Worm (Caenorhabditis elegans) whole organism, young adult: ENCODE results near the gene F45G2.9.

ENCODE experiments used
- B0261.1 ChIP-seq: sonication (generic microtip); optimal IDR thresholded peaks from 2 replicates; lab custom pipeline; 2016; ENCODE audit warnings: mild to moderate bottlenecking, missing genetic modification characterization, moderate library complexity, missing compliant biosample characterization
- C17E4.6 ChIP-seq: fragments of 200-800 bp; sonication (Bioruptor generic); IDR thresholded peaks from 2 replicates; pipeline ENCODE4 v1.3.6; 2022; ENCODE audit warnings: missing genetic modification reagents, missing genetic modification characterization, missing compliant biosample characterization
- F22D6.2 ChIP-seq: sonication (generic microtip); optimal IDR thresholded peaks from 2 replicates; lab custom pipeline; 2016; ENCODE audit warnings: mild to moderate bottlenecking, missing genetic modification characterization, missing compliant biosample characterization
- F23B12.7 ChIP-seq: sonication (generic microtip); optimal IDR thresholded peaks from 2 replicates; lab custom pipeline; 2017; ENCODE audit warnings: missing genetic modification characterization, mild to moderate bottlenecking, missing compliant biosample characterization, antibody characterized with exemption, moderate library complexity; ENCODE audit not compliant: insufficient read depth
- F33H1.4 ChIP-seq: fragments of 200-800 bp; sonication (Bioruptor generic); IDR thresholded peaks from 2 replicates; pipeline ENCODE4 v1.3.6; 2022; ENCODE audit warnings: missing genetic modification reagents, missing genetic modification characterization, missing compliant biosample characterization
- F57A8.1 ChIP-seq: fragments of 200-800 bp; sonication (Bioruptor generic); optimal IDR thresholded peaks from 2 replicates; lab custom pipeline; 2018; ENCODE audit warnings: mild to moderate bottlenecking, missing genetic modification characterization, moderate library complexity, missing compliant biosample characterization
- K12H6.12 ChIP-seq: fragments of 200-800 bp; sonication (Bioruptor generic); optimal IDR thresholded peaks from 2 replicates; lab custom pipeline; 2018; ENCODE audit warnings: mild to moderate bottlenecking, missing genetic modification characterization, missing compliant biosample characterization
- T07F8.4 ChIP-seq: sonication (generic microtip); optimal IDR thresholded peaks from 2 replicates; lab custom pipeline; 2016; ENCODE audit warnings: mild to moderate bottlenecking, missing genetic modification characterization, moderate library complexity, missing compliant biosample characterization
- Y56A3A.18 ChIP-seq: fragments of 200-800 bp; sonication (Bioruptor generic); IDR thresholded peaks from 2 replicates; pipeline ENCODE4 v1.3.6; 2022; ENCODE audit warnings: missing genetic modification reagents, missing genetic modification characterization, missing compliant biosample characterization
- Y79H2A.3 ChIP-seq: fragments of 200-800 bp; sonication (Bioruptor generic); conservative IDR thresholded peaks from 2 replicates; pipeline ENCODE4 v1.3.6; 2022; ENCODE audit warnings: missing genetic modification reagents, missing genetic modification characterization, missing compliant biosample characterization
- Y95B8A.8 ChIP-seq: fragments of 200-800 bp; sonication (Bioruptor generic); IDR thresholded peaks from 2 replicates; pipeline ENCODE4 v1.3.6; 2022; ENCODE audit warnings: missing genetic modification reagents, missing genetic modification characterization, missing compliant biosample characterization
- akir-1 ChIP-seq: fragments of 200-800 bp; sonication (Bioruptor generic); optimal IDR thresholded peaks from 2 replicates; lab custom pipeline; 2018; ENCODE audit warnings: mild to moderate bottlenecking, missing genetic modification characterization, moderate library complexity, missing compliant biosample characterization
- bed-1 ChIP-seq: fragments of 200-800 bp; sonication (Bioruptor generic); IDR thresholded peaks from 2 replicates; pipeline ENCODE4 v1.3.6; 2022; ENCODE audit warnings: missing genetic modification reagents, missing genetic modification characterization, missing compliant biosample characterization
- bed-2 ChIP-seq: fragments of 200-800 bp; sonication (Bioruptor generic); IDR thresholded peaks from 2 replicates; pipeline ENCODE4 v1.3.6; 2022; ENCODE audit warnings: missing genetic modification reagents, missing genetic modification characterization, missing compliant biosample characterization
- ceh-27 ChIP-seq: fragments of 200-800 bp; sonication (Bioruptor generic); optimal IDR thresholded peaks from 2 replicates; lab custom pipeline; 2018; ENCODE audit warnings: mild to moderate bottlenecking, missing genetic modification characterization, moderate library complexity, missing compliant biosample characterization
- ceh-40 ChIP-seq: fragments of 200-800 bp; sonication (Bioruptor generic); IDR thresholded peaks from 2 replicates; pipeline ENCODE4 v1.3.6; 2022; ENCODE audit warnings: missing genetic modification characterization, missing compliant biosample characterization
- ceh-79 ChIP-seq: sonication (generic microtip); optimal IDR thresholded peaks from 2 replicates; lab custom pipeline; 2017; ENCODE audit warnings: mild to moderate bottlenecking, missing genetic modification characterization, missing compliant biosample characterization
- die-1 ChIP-seq: sonication (generic microtip); optimal IDR thresholded peaks from 2 replicates; lab custom pipeline; 2016; ENCODE audit warnings: missing genotype, mild to moderate bottlenecking, missing genetic modification characterization, missing compliant biosample characterization
- dpff-1 ChIP-seq: sonication (generic microtip); optimal IDR thresholded peaks from 2 replicates; lab custom pipeline; 2017; ENCODE audit warnings: mild to moderate bottlenecking, missing genetic modification characterization, missing compliant biosample characterization
- dpl-1 ChIP-seq: fragments of 150-350 bp; optimal IDR thresholded peaks from 2 replicates; lab custom pipeline; 2014; ENCODE audit warnings: missing biosample characterization, missing genetic modification reagents, missing genetic modification characterization
- ekl-4 ChIP-seq: fragments of 200-800 bp; sonication (Bioruptor generic); IDR thresholded peaks from 2 replicates; pipeline ENCODE4 v1.3.6; 2022; ENCODE audit warnings: missing genetic modification reagents, missing genetic modification characterization, missing compliant biosample characterization
- fkh-3 ChIP-seq: sonication (generic microtip); optimal IDR thresholded peaks from 2 replicates; lab custom pipeline; 2016; ENCODE audit warnings: mild to moderate bottlenecking, missing genetic modification characterization, missing compliant biosample characterization
- gei-17 ChIP-seq: fragments of 200-800 bp; sonication (Bioruptor generic); optimal IDR thresholded peaks from 2 replicates; lab custom pipeline; 2018; ENCODE audit warnings: mild to moderate bottlenecking, missing genetic modification characterization, missing compliant biosample characterization
- him-1 ChIP-seq: sonication (generic microtip); optimal IDR thresholded peaks from 2 replicates; lab custom pipeline; 2016; ENCODE audit warnings: missing genotype, missing genetic modification reagents, missing genetic modification characterization, missing compliant biosample characterization
- hlh-26 ChIP-seq: fragments of 200-800 bp; sonication (Bioruptor generic); conservative IDR thresholded peaks from 2 replicates; pipeline ENCODE4 v1.3.6; 2022; ENCODE audit warnings: missing genetic modification reagents, missing genetic modification characterization, missing compliant biosample characterization
- hsf-1 ChIP-seq: fragments of 200-800 bp; sonication (Bioruptor generic); IDR thresholded peaks from 2 replicates; pipeline ENCODE4 v1.3.6; 2022; ENCODE audit warnings: missing genetic modification reagents, missing genetic modification characterization, missing compliant biosample characterization
- lag-1 ChIP-seq: fragments of 200-800 bp; sonication (Bioruptor generic); IDR thresholded peaks from 2 replicates; pipeline ENCODE4 v1.3.6; 2022; ENCODE audit warnings: missing genetic modification reagents, missing genetic modification characterization, missing compliant biosample characterization
- let-526 ChIP-seq: fragments of 200-800 bp; sonication (Bioruptor generic); IDR thresholded peaks from 2 replicates; pipeline ENCODE4 v1.3.6; 2022; ENCODE audit warnings: missing genetic modification reagents, missing genetic modification characterization, missing compliant biosample characterization
- lin-35 ChIP-seq, 3 experiments: fragments of 150-350 bp in 2 of 3; sonication (generic microtip) in 1 of 3; optimal IDR thresholded peaks; 2 replicates each; lab custom pipeline; 2014 to 2018; ENCODE audit warnings: missing biosample characterization in 3 of 3, missing genetic modification characterization in 3 of 3, missing genetic modification reagents in 3 of 3
- lin-54 ChIP-seq: fragments of 200-800 bp; sonication (Bioruptor generic); optimal IDR thresholded peaks from 2 replicates; lab custom pipeline; 2018; ENCODE audit warnings: mild to moderate bottlenecking, missing genetic modification characterization, missing compliant biosample characterization
- lsy-27 ChIP-seq: sonication (generic microtip); optimal IDR thresholded peaks from 2 replicates; lab custom pipeline; 2017; ENCODE audit warnings: missing genetic modification characterization, mild to moderate bottlenecking, missing compliant biosample characterization, antibody characterized with exemption, missing genotype, borderline replicate concordance; ENCODE audit not compliant: insufficient read depth
- madf-6 ChIP-seq: fragments of 200-800 bp; sonication (Bioruptor generic); IDR thresholded peaks from 2 replicates; pipeline ENCODE4 v1.3.6; 2022; ENCODE audit warnings: missing genetic modification reagents, missing genetic modification characterization, missing compliant biosample characterization
- madf-8 ChIP-seq: fragments of 200-800 bp; sonication (Bioruptor generic); conservative IDR thresholded peaks from 2 replicates; pipeline ENCODE4 v1.3.6; 2022; ENCODE audit warnings: missing genetic modification reagents, missing genetic modification characterization, missing compliant biosample characterization
- mel-28 ChIP-seq: sonication (generic microtip); optimal IDR thresholded peaks from 2 replicates; lab custom pipeline; 2016; ENCODE audit warnings: borderline replicate concordance, mild to moderate bottlenecking, missing genetic modification characterization, missing compliant biosample characterization
- nfya-1 ChIP-seq: sonication (generic microtip); optimal IDR thresholded peaks from 2 replicates; lab custom pipeline; 2017; ENCODE audit warnings: antibody characterized with exemption, missing compliant biosample characterization, missing genetic modification characterization, borderline replicate concordance; ENCODE audit not compliant: insufficient read depth
- nfya-2 ChIP-seq: fragments of 200-800 bp; sonication (Bioruptor generic); IDR thresholded peaks from 2 replicates; pipeline ENCODE4 v1.3.6; 2022; ENCODE audit warnings: missing genetic modification reagents, missing genetic modification characterization, missing compliant biosample characterization
- nhr-120 ChIP-seq: fragments of 200-800 bp; sonication (Bioruptor generic); IDR thresholded peaks from 2 replicates; pipeline ENCODE4 v1.3.6; 2022; ENCODE audit warnings: missing genetic modification characterization, missing compliant biosample characterization
- nhr-90 ChIP-seq: sonication (generic microtip); optimal IDR thresholded peaks from 2 replicates; lab custom pipeline; 2016; ENCODE audit warnings: missing genotype, mild to moderate bottlenecking, missing genetic modification characterization, missing compliant biosample characterization
- rcor-1 ChIP-seq: fragments of 200-800 bp; sonication (Bioruptor generic); IDR thresholded peaks from 2 replicates; pipeline ENCODE4 v1.3.6; 2022; ENCODE audit warnings: missing genetic modification reagents, missing genetic modification characterization, missing compliant biosample characterization
- repo-1 ChIP-seq: sonication (generic microtip); optimal IDR thresholded peaks from 2 replicates; lab custom pipeline; 2017; ENCODE audit warnings: mild to moderate bottlenecking, missing genetic modification characterization, missing compliant biosample characterization
- sptf-2 ChIP-seq: fragments of 200-800 bp; sonication (Bioruptor generic); optimal IDR thresholded peaks from 2 replicates; lab custom pipeline; 2018; ENCODE audit warnings: mild to moderate bottlenecking, missing genetic modification characterization, missing compliant biosample characterization
- zim-3 ChIP-seq: sonication (generic microtip); optimal IDR thresholded peaks from 2 replicates; lab custom pipeline; 2017; ENCODE audit warnings: mild to moderate bottlenecking, missing genetic modification characterization, moderate library complexity, missing compliant biosample characterization
- ztf-18 ChIP-seq: sonication (generic microtip); optimal IDR thresholded peaks from 2 replicates; lab custom pipeline; 2016; ENCODE audit warnings: missing genotype, mild to moderate bottlenecking, missing genetic modification characterization, missing compliant biosample characterization
- ztf-25 ChIP-seq: fragments of 200-800 bp; sonication (Bioruptor generic); IDR thresholded peaks from 2 replicates; pipeline ENCODE4 v1.3.6; 2022; ENCODE audit warnings: missing genetic modification reagents, missing genetic modification characterization, missing compliant biosample characterization
- ztf-3 ChIP-seq: fragments of 200-800 bp; sonication (Bioruptor generic); optimal IDR thresholded peaks from 2 replicates; lab custom pipeline; 2018; ENCODE audit warnings: mild to moderate bottlenecking, missing genetic modification characterization, missing compliant biosample characterization
- ztf-6 ChIP-seq: fragments of 200-800 bp; sonication (Bioruptor generic); IDR thresholded peaks from 2 replicates; pipeline ENCODE4 v1.3.6; 2022; ENCODE audit warnings: missing genetic modification reagents, missing genetic modification characterization, missing compliant biosample characterization

Gene F45G2.9

DNA sequence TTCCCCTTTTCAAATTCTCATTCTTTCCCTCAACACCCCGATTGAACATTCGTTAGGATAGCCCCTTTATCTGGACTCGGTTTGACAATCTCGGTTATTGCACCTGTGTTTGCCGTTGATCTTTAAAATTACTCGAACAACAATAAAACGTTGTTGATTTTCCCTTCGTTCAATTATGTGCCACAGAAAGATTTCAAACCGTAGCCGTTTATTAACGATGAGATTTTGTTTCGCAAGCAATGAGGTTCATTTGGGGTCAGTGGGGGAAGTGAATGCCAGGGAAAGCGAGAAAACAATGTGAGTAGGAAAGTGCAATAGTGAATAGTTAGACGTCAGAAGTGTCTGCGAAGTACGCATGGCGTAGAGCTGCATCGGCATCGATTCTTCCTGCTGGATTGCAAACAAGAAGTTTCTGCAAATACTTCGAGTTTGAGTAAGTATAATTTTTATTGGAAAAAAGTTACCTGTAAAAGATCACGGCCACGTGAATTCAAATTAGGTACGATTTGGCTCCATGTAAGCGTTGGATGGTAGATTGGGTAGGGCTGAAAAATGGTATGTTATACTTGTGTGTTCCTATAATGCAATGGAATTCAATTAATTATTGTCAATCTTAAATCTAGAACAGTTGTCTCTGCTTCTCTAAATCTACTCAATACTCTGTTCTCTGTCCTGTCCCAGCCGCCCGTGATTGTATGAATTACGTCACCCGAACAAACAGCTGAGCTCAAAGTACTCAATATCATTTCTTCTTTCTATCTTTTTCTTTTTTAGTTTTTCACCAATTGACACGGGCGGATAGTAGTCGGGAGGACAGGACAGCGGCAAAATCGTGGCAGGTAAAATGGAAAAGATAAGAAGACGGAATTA is 28.0 kb upstream of the F45G2.9 start, which contains the start of gene kel-3 (continued):
- TF ChIP-seq madf-8 (GFP tag; lab: Robert Waterston, UW) (peak; percentile 20; the same call in 1 of the 2 replicates), ceh-79 (peak; percentile 96), ztf-3 (GFP tag; lab: Kevin White, UChicago) (peak; percentile 91), lin-35 (GFP tag; optimal IDR thresholded peaks at IDR 0.05; lab: Kevin White, UChicago) (peak in 2 of 3 experiments; percentile 62 to 89), Y79H2A.3 (GFP tag; lab: Robert Waterston, UW) (peak; percentile 95), dpl-1 (no peak), die-1 (peak; percentile 78), F33H1.4 (GFP tag; lab: Robert Waterston, UW) (peak; percentile 67), akir-1 (GFP tag; lab: Kevin White, UChicago) (no peak), ekl-4 (peak; percentile 97), T07F8.4 (peak; percentile 75), bed-2 (GFP tag; lab: Robert Waterston, UW) (no peak), gei-17 (GFP tag; lab: Kevin White, UChicago) (peak; percentile 10), Y95B8A.8 (GFP tag; lab: Robert Waterston, UW) (peak; percentile 90), F57A8.1 (peak; percentile 39), F23B12.7 (tag; lab: Kevin White, UChicago) (peak; percentile 73), let-526 (GFP tag; lab: Robert Waterston, UW) (peak; percentile 82), nhr-120 (no peak), lsy-27 (tag; lab: Kevin White, UChicago) (no peak), hsf-1 (peak; percentile 89), F22D6.2 (peak; percentile 27), zim-3 (peak; percentile 93), Y56A3A.18 (peak; percentile 94), B0261.1 (tag; lab: Kevin White, UChicago) (peak; percentile 38), rcor-1 (GFP tag; lab: Robert Waterston, UW) (peak; percentile 74), him-1 (peak; percentile 54), sptf-2 (GFP tag; lab: Kevin White, UChicago) (no peak), ceh-27 (peak; percentile 27), repo-1 (tag; lab: Kevin White, UChicago) (peak; percentile 98), ztf-6 (no peak; the same call in 1 of the 2 replicates), dpff-1 (tag; lab: Kevin White, UChicago) (peak; percentile 98), nhr-90 (tag; lab: Kevin White, UChicago) (peak; percentile 80), nfya-1 (tag; lab: Kevin White, UChicago) (no peak), bed-1 (GFP tag; lab: Robert Waterston, UW) (peak; percentile 82; the same call in 1 of the 2 replicates), madf-6 (peak; percentile 85), ztf-18 (peak; percentile 85), lag-1 (no peak), nfya-2 (GFP tag; lab: Robert Waterston, UW) (peak; percentile 83; the same call in 1 of the 2 replicates), ztf-25 (GFP tag; lab: Robert Waterston, UW) (peak; percentile 80), lin-54 (peak; percentile 86), ceh-40 (GFP tag; lab: Robert Waterston, UW) (no peak), mel-28 (tag; lab: Kevin White, UChicago) (peak; percentile 21), fkh-3 (tag; lab: Kevin White, UChicago) (peak; percentile 98), K12H6.12 (tag; lab: Kevin White, UChicago) (peak; percentile 25), C17E4.6 (peak; percentile 81), hlh-26 (no peak)
